Worm (Caenorhabditis elegans) whole organism, late embryonic: ENCODE data around the gene syg-2.
A peak's percentile ranks its signal among the peaks of the same experiment; 100 is the strongest.

Experiments used
- C38D4.7 ChIP-seq: fragments of 200-800 bp; sonication (Bioruptor generic); optimal IDR thresholded peaks from 2 replicates; lab custom pipeline; 2018; ENCODE audit warnings: mild to moderate bottlenecking, missing genetic modification characterization, moderate library complexity, missing compliant biosample characterization
- F13H6.1 ChIP-seq: sonication (generic microtip); optimal IDR thresholded peaks from 2 replicates; lab custom pipeline; 2016; ENCODE audit warnings: missing genetic modification characterization, missing compliant biosample characterization
- K02D7.2 ChIP-seq: sonication (generic microtip); optimal IDR thresholded peaks from 2 replicates; lab custom pipeline; 2017; ENCODE audit warnings: mild to moderate bottlenecking, missing genetic modification characterization, missing compliant biosample characterization
- K09A11.1 ChIP-seq: sonication (generic microtip); optimal IDR thresholded peaks from 2 replicates; lab custom pipeline; 2017; ENCODE audit warnings: antibody characterized with exemption, mild to moderate bottlenecking, missing genetic modification characterization, missing compliant biosample characterization; ENCODE audit not compliant: insufficient read depth
- ceh-18 ChIP-seq: sonication (generic microtip); optimal IDR thresholded peaks from 2 replicates; lab custom pipeline; 2016; ENCODE audit warnings: missing genetic modification characterization, missing compliant biosample characterization
- ceh-19 ChIP-seq: fragments of 200-800 bp; sonication (Bioruptor generic); optimal IDR thresholded peaks from 2 replicates; lab custom pipeline; 2018; ENCODE audit warnings: mild to moderate bottlenecking, missing genetic modification characterization, missing compliant biosample characterization
- ceh-2 ChIP-seq: sonication (generic microtip); optimal IDR thresholded peaks from 2 replicates; lab custom pipeline; 2016; ENCODE audit warnings: missing genotype, missing genetic modification characterization, missing compliant biosample characterization
- ceh-22 ChIP-seq: sonication (generic microtip); optimal IDR thresholded peaks from 2 replicates; lab custom pipeline; 2017; ENCODE audit warnings: missing biosample characterization, missing genetic modification characterization
- ceh-24 ChIP-seq: sonication (generic microtip); optimal IDR thresholded peaks from 2 replicates; lab custom pipeline; 2016; ENCODE audit warnings: mild to moderate bottlenecking, missing genetic modification characterization, missing compliant biosample characterization
- ceh-30 ChIP-seq: fragments of 150-350 bp; optimal IDR thresholded peaks from 2 replicates; lab custom pipeline; 2014; ENCODE audit warnings: missing biosample characterization, missing genetic modification characterization
- ceh-34 ChIP-seq: sonication (generic microtip); optimal IDR thresholded peaks from 2 replicates; lab custom pipeline; 2016; ENCODE audit warnings: mild to moderate bottlenecking, missing genetic modification characterization, missing compliant biosample characterization
- ceh-45 ChIP-seq: fragments of 200-800 bp; sonication (Bioruptor generic); IDR thresholded peaks from 2 replicates; pipeline ENCODE4 v1.3.6; 2022; ENCODE audit warnings: missing genetic modification reagents, missing genetic modification characterization, missing compliant biosample characterization
- ceh-48 ChIP-seq: sonication (generic microtip); optimal IDR thresholded peaks from 2 replicates; lab custom pipeline; 2016; ENCODE audit warnings: missing genetic modification characterization, inconsistent platforms, missing compliant biosample characterization
- ceh-6 ChIP-seq: fragments of 200-800 bp; sonication (Bioruptor generic); optimal IDR thresholded peaks from 2 replicates; lab custom pipeline; 2018; ENCODE audit warnings: mild to moderate bottlenecking, missing genetic modification characterization, missing compliant biosample characterization
- che-1 ChIP-seq: sonication (generic microtip); optimal IDR thresholded peaks from 2 replicates; lab custom pipeline; 2016; ENCODE audit warnings: mild to moderate bottlenecking, missing genetic modification characterization, missing compliant biosample characterization
- elt-2 ChIP-seq: sonication (generic microtip); optimal IDR thresholded peaks from 2 replicates; lab custom pipeline; 2016; ENCODE audit warnings: missing genetic modification reagents, missing genetic modification characterization, missing compliant biosample characterization
- ets-4 ChIP-seq: sonication (generic microtip); optimal IDR thresholded peaks from 2 replicates; lab custom pipeline; 2016; ENCODE audit warnings: missing genetic modification characterization, missing compliant biosample characterization
- fax-1 ChIP-seq: sonication (generic microtip); optimal IDR thresholded peaks from 2 replicates; lab custom pipeline; 2016; ENCODE audit warnings: missing genotype, missing genetic modification characterization, missing compliant biosample characterization
- fkh-10 ChIP-seq: fragments of 150-350 bp; optimal IDR thresholded peaks from 2 replicates; lab custom pipeline; 2014; ENCODE audit warnings: missing biosample characterization, missing genetic modification reagents, missing genetic modification characterization
- gmeb-2 ChIP-seq: sonication (generic microtip); optimal IDR thresholded peaks from 2 replicates; lab custom pipeline; 2016; ENCODE audit warnings: missing genetic modification characterization, inconsistent platforms, missing compliant biosample characterization
- hlh-13 ChIP-seq: fragments of 200-800 bp; sonication (Bioruptor generic); optimal IDR thresholded peaks from 2 replicates; lab custom pipeline; 2018; ENCODE audit warnings: mild to moderate bottlenecking, missing genetic modification characterization, missing compliant biosample characterization
- hlh-15 ChIP-seq: sonication (generic microtip); optimal IDR thresholded peaks from 2 replicates; lab custom pipeline; 2016; ENCODE audit warnings: missing genetic modification characterization, missing compliant biosample characterization
- hlh-30 ChIP-seq: sonication (generic microtip); optimal IDR thresholded peaks from 2 replicates; lab custom pipeline; 2017; ENCODE audit warnings: antibody characterized with exemption, missing genetic modification characterization, missing compliant biosample characterization; ENCODE audit not compliant: insufficient read depth
- hlh-6 ChIP-seq: sonication (generic microtip); optimal IDR thresholded peaks from 2 replicates; lab custom pipeline; 2016; ENCODE audit warnings: missing genotype, missing genetic modification characterization, missing compliant biosample characterization
- madf-2 ChIP-seq: sonication (generic microtip); optimal IDR thresholded peaks from 2 replicates; lab custom pipeline; 2017; ENCODE audit warnings: missing genetic modification characterization, missing compliant biosample characterization
- mec-3 ChIP-seq: sonication (generic microtip); optimal IDR thresholded peaks from 2 replicates; lab custom pipeline; 2016; ENCODE audit warnings: borderline replicate concordance, missing genetic modification characterization, missing compliant biosample characterization
- nfya-1 ChIP-seq: sonication (generic microtip); optimal IDR thresholded peaks from 2 replicates; lab custom pipeline; 2017; ENCODE audit warnings: missing genetic modification characterization, mild to moderate bottlenecking, missing compliant biosample characterization, antibody characterized with exemption, moderate library complexity
- nhr-11 ChIP-seq: fragments of 150-350 bp; optimal IDR thresholded peaks from 2 replicates; lab custom pipeline; 2014; ENCODE audit warnings: missing biosample characterization, missing genetic modification characterization
- pag-3 ChIP-seq: sonication (generic microtip); optimal IDR thresholded peaks from 2 replicates; lab custom pipeline; 2016; ENCODE audit warnings: missing compliant biosample characterization, missing genetic modification characterization, borderline replicate concordance
- pat-9 ChIP-seq: fragments of 200-800 bp; sonication (Bioruptor generic); optimal IDR thresholded peaks from 2 replicates; lab custom pipeline; 2018; ENCODE audit warnings: mild to moderate bottlenecking, missing genetic modification characterization, moderate library complexity, missing compliant biosample characterization
- pax-1 ChIP-seq: fragments of 150-350 bp; optimal IDR thresholded peaks from 2 replicates; lab custom pipeline; 2014; ENCODE audit warnings: missing biosample characterization, missing genetic modification characterization
- pha-4 ChIP-seq: fragments of 150-350 bp; optimal IDR thresholded peaks from 2 replicates; lab custom pipeline; 2018; ENCODE audit warnings: missing biosample characterization, missing genetic modification reagents, missing genetic modification characterization
- rnt-1 ChIP-seq: sonication (generic microtip); optimal IDR thresholded peaks from 2 replicates; lab custom pipeline; 2016; ENCODE audit warnings: missing genetic modification characterization, missing compliant biosample characterization
- sox-2 ChIP-seq: fragments of 200-800 bp; sonication (Bioruptor generic); IDR thresholded peaks from 2 replicates; pipeline ENCODE4 v1.3.6; 2022; ENCODE audit warnings: missing genetic modification reagents, missing genetic modification characterization, missing compliant biosample characterization
- sox-4 ChIP-seq: sonication (generic microtip); optimal IDR thresholded peaks from 2 replicates; lab custom pipeline; 2017; ENCODE audit warnings: mild to moderate bottlenecking, missing genetic modification characterization, inconsistent platforms, missing compliant biosample characterization
- syd-9 ChIP-seq: sonication (generic microtip); optimal IDR thresholded peaks from 2 replicates; lab custom pipeline; 2016; ENCODE audit warnings: mild to moderate bottlenecking, missing genetic modification characterization, moderate library complexity, missing compliant biosample characterization
- tbx-2 ChIP-seq: sonication (generic microtip); optimal IDR thresholded peaks from 2 replicates; lab custom pipeline; 2016; ENCODE audit warnings: missing genetic modification characterization, missing compliant biosample characterization
- tbx-7 ChIP-seq: sonication (generic microtip); optimal IDR thresholded peaks from 2 replicates; lab custom pipeline; 2016; ENCODE audit warnings: missing genotype, missing genetic modification characterization, missing compliant biosample characterization
- unc-3 ChIP-seq, 2 experiments: fragments of 200-800 bp in 1 of 2; sonication (Bioruptor generic) in 1 of 2; sonication (generic microtip) in 1 of 2; conservative IDR thresholded peaks in 1 of 2; optimal IDR thresholded peaks in 1 of 2; 2 replicates each; pipeline versions ENCODE4 v1.3.6 to Lab custom; 2016 to 2022; ENCODE audit warnings: missing compliant biosample characterization in 2 of 2, missing genetic modification characterization in 2 of 2, missing genetic modification reagents in 1 of 2
- unc-42 ChIP-seq: sonication (generic microtip); optimal IDR thresholded peaks from 2 replicates; lab custom pipeline; 2016; ENCODE audit warnings: missing genotype, missing genetic modification characterization, missing compliant biosample characterization
- unc-86 ChIP-seq: sonication (generic microtip); optimal IDR thresholded peaks from 2 replicates; lab custom pipeline; 2016; ENCODE audit warnings: missing genetic modification characterization, missing compliant biosample characterization
- zip-5 ChIP-seq: sonication (generic microtip); optimal IDR thresholded peaks from 2 replicates; lab custom pipeline; 2016; ENCODE audit warnings: missing genetic modification characterization, missing compliant biosample characterization

Gene syg-2

DNA sequence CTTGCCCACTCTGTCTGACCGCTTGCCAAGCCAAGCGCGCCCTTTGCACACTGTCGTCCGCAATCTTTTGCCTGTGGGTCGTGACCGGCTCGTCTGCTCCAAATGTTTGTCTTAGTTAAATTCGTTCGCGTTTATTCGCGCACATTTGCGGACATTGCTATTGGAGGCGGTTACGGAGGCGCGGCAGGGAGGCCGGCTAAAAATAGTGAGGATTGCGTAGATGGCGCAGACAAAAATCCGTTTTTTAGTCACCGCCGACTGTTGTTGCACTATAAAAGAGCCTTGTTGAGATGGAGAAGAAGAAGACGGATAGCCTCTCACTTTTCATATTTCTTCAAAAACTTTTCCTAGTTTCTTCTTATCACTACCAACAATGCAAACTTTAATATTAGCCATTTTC, 46.7 kb downstream of the syg-2 start, which contains the start of gene F40E10.5:
Gene F40E10.5 (plus strand): TSS at position 301 of the 400 bp plus-strand sequence.
- TF ChIP-seq ets-4 (tag; lab: Kevin White, UChicago) (peak; percentile 9), pax-1 (peak; percentile 11), ceh-6 (GFP tag; lab: Kevin White, UChicago) (no peak), ceh-45 (no peak), che-1 (tag; lab: Kevin White, UChicago) (no peak)

DNA sequence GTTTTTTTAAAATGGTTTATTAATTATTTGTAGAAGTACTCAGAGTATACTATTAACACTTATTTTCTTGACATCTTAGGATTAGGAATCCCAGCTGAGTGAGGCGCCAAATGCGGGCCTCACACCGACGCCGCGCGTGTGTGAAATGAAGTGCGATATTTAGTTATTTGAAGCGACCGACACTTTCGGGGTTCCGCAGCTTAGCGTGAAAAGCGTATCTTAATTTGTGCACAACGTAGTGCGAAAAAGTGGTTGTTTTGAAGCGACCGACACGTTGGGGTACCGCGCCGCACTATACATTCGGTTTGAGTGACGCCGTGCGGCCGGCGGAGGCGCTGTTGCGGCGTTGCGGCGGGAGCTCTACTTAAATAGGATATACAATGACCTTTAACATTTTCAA, 50.2 kb downstream of the syg-2 start:
- TF ChIP-seq unc-42 (tag; lab: Kevin White, UChicago) (no peak), che-1 (tag; lab: Kevin White, UChicago) (no peak), pax-1 (no peak), nfya-1 (tag; lab: Kevin White, UChicago) (no peak), hlh-6 (tag; lab: Kevin White, UChicago) (no peak), fax-1 (tag; lab: Kevin White, UChicago) (no peak)
- TF ChIP-seq, all 69 proteins: peak for 0

DNA sequence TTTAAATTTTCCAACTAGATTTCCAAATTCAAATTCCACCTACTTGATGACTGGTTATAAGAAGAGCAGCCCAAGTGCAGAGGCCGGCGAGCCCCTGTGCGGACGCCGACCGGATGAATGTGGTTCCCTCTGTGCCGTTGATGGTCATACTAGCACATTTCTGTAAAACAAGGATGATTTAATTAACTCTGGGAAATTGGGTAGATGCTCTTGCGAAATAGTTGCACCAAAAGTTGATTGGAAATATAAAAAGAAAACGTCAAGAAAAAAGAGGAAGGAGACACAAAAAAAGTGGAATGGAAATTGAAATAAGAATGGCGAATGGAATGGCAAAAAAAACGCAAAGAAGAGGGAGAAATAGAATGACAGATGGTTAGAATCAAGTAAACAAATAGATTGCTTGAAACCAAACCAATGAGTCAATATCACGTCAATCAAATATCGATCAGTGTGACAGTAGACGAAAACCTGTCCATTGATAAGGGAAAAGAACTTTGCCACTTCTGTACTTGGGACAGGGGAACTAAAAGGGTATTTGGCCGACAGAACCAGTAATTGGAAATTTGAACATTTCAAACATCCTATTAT, 52.0 kb downstream of the syg-2 start, which contains the start of gene tmem-184:
Gene tmem-184 (minus strand): TSS at position 164 of the 588 bp plus-strand sequence.
- TF ChIP-seq ceh-19 (no peak), unc-86 (tag; lab: Kevin White, UChicago) (no peak), che-1 (tag; lab: Kevin White, UChicago) (no peak), madf-2 (tag; lab: Kevin White, UChicago) (no peak), sox-4 (no peak), C38D4.7 (GFP tag; lab: Kevin White, UChicago) (no peak), sox-2 (GFP tag; lab: Robert Waterston, UW) (no peak), hlh-13 (GFP tag; lab: Kevin White, UChicago) (no peak), unc-42 (tag; lab: Kevin White, UChicago) (no peak), gmeb-2 (tag; lab: Kevin White, UChicago) (no peak), ceh-48 (tag; lab: Kevin White, UChicago) (no peak)

DNA sequence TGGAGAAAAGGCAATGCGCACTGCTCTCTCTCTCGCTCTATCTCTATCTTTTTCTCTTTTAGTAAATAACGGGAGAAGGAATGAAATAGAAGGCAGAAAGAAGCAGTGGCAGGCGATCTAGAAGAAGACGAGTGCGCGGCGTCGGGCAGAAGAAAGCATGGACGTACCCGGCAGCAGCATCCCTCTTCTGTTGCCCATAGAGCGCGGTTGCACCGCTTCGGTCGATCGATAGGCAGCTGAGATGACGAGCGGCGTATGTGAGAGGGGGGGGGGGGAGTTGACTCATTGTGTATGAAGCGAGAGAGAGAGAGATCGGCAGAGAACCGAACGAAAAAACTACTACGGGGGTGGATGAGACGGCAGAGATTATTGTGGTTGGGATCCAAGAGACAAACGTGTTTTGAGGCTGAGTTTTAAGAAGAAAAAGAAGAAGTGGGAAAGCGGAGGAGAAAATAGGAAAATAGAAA, 53.4 kb downstream of the syg-2 start:
- no peak for TF ChIP-seq mec-3 (tag; lab: Kevin White, UChicago)
- TF ChIP-seq F13H6.1 (tag; lab: Kevin White, UChicago): peak; percentile 43
- TF ChIP-seq K02D7.2 (tag; lab: Kevin White, UChicago): no peak
- TF ChIP-seq unc-3 (GFP tag; conservative IDR thresholded peaks at IDR 0.05; lab: Robert Waterston, UW): no peak
- TF ChIP-seq unc-3 (tag; optimal IDR thresholded peaks at IDR 0.05; lab: Kevin White, UChicago): peak; percentile 61
- no peak for TF ChIP-seq sox-4
- peak; percentile 51 for TF ChIP-seq ets-4 (tag; lab: Kevin White, UChicago)
- no peak for TF ChIP-seq hlh-15 (tag; lab: Kevin White, UChicago)
- TF ChIP-seq fkh-10: no peak
- peak; percentile 86 for TF ChIP-seq hlh-30 (tag; lab: Kevin White, UChicago)
- peak; percentile 26 for TF ChIP-seq K09A11.1 (tag; lab: Kevin White, UChicago)
- TF ChIP-seq pax-1: no peak
- peak; percentile 49 for TF ChIP-seq rnt-1 (tag; lab: Kevin White, UChicago)
- TF ChIP-seq ceh-19: peak; percentile 80
- no peak for TF ChIP-seq unc-86 (tag; lab: Kevin White, UChicago)
- peak; percentile 81 for TF ChIP-seq tbx-2
- peak; percentile 97 for TF ChIP-seq ceh-18 (tag; lab: Kevin White, UChicago)
- no peak for TF ChIP-seq ceh-22 (tag; lab: Kevin White, UChicago)
- TF ChIP-seq ceh-2: peak; percentile 15
- no peak for TF ChIP-seq tbx-7 (tag; lab: Kevin White, UChicago)
- TF ChIP-seq unc-42 (tag; lab: Kevin White, UChicago): peak; percentile 89
- no peak for TF ChIP-seq zip-5 (tag; lab: Kevin White, UChicago)
- peak; percentile 87 for TF ChIP-seq ceh-48 (tag; lab: Kevin White, UChicago)
- TF ChIP-seq nhr-11 (tag; lab: Kevin White, UChicago): no peak
- TF ChIP-seq elt-2 (tag; lab: Kevin White, UChicago): peak; percentile 44
- peak; percentile 11 for TF ChIP-seq fax-1 (tag; lab: Kevin White, UChicago)
- peak; percentile 82 for TF ChIP-seq ceh-34 (tag; lab: Kevin White, UChicago)
- no peak for TF ChIP-seq pat-9
- TF ChIP-seq syd-9 (tag; lab: Kevin White, UChicago): peak; percentile 44
- TF ChIP-seq ceh-30 (tag; lab: Kevin White, UChicago): no peak
- TF ChIP-seq ceh-6 (GFP tag; lab: Kevin White, UChicago): peak; percentile 5
- peak; percentile 15 for TF ChIP-seq pag-3 (tag; lab: Kevin White, UChicago)
- TF ChIP-seq ceh-45: no peak
- TF ChIP-seq ceh-24 (tag; lab: Kevin White, UChicago): no peak
- no peak for TF ChIP-seq pha-4 (tag; lab: Kevin White, UChicago)
